Worm (Caenorhabditis elegans) whole organism, mixed stage, embryonic: ENCODE results near the gene nlp-35.

ENCODE experiments used
- blmp-1 ChIP-seq: fragments of 150-350 bp; optimal IDR thresholded peaks from 2 replicates; lab custom pipeline; 2014; ENCODE audit warnings: missing biosample characterization, missing genetic modification characterization
- elt-1 ChIP-seq: sonication (generic microtip); optimal IDR thresholded peaks from 2 replicates; lab custom pipeline; 2017; ENCODE audit warnings: missing genetic modification characterization, mild to moderate bottlenecking, missing compliant biosample characterization, antibody characterized with exemption, moderate library complexity, borderline replicate concordance; ENCODE audit not compliant: insufficient read depth
- lin-13 ChIP-seq: fragments of 150-350 bp; optimal IDR thresholded peaks from 2 replicates; lab custom pipeline; 2014; ENCODE audit warnings: missing biosample characterization, missing genetic modification characterization
- lsy-2 ChIP-seq: fragments of 150-350 bp; optimal IDR thresholded peaks from 2 replicates; lab custom pipeline; 2014; ENCODE audit warnings: missing biosample characterization, missing genetic modification characterization
- nhr-237 ChIP-seq: fragments of 150-350 bp; optimal IDR thresholded peaks from 2 replicates; lab custom pipeline; 2014; ENCODE audit warnings: missing biosample characterization, missing genetic modification characterization
- nhr-28 ChIP-seq: fragments of 150-350 bp; optimal IDR thresholded peaks from 2 replicates; lab custom pipeline; 2014; ENCODE audit warnings: missing biosample characterization, missing genetic modification characterization
- sem-2 ChIP-seq: fragments of 200-800 bp; sonication (Bioruptor generic); optimal IDR thresholded peaks from 2 replicates; lab custom pipeline; 2018; ENCODE audit warnings: mild to moderate bottlenecking, missing genetic modification characterization, missing compliant biosample characterization
- sptf-1 ChIP-seq: sonication (generic microtip); optimal IDR thresholded peaks from 2 replicates; lab custom pipeline; 2017; ENCODE audit warnings: mild to moderate bottlenecking, missing genetic modification characterization, moderate library complexity, missing compliant biosample characterization

ce11 chrIV:9523139-9523538, 4.4 kb upstream of the nlp-35 start:
- TF ChIP-seq sem-2, result no peak
- TF ChIP-seq elt-1 (tag; lab: Kevin White, UChicago), result no peak
- TF ChIP-seq nhr-237, result no peak
- TF ChIP-seq lin-13, result no peak
- TF ChIP-seq sptf-1 (tag; lab: Kevin White, UChicago), result no peak
- no peak for TF ChIP-seq lsy-2 (tag; lab: Kevin White, UChicago)
- no peak for TF ChIP-seq blmp-1 (tag; lab: Kevin White, UChicago)
- no peak for TF ChIP-seq nhr-28 (tag; lab: Kevin White, UChicago)
